Worm (Caenorhabditis elegans): ENCODE results near the gene Y116F11A.1.

DNA sequence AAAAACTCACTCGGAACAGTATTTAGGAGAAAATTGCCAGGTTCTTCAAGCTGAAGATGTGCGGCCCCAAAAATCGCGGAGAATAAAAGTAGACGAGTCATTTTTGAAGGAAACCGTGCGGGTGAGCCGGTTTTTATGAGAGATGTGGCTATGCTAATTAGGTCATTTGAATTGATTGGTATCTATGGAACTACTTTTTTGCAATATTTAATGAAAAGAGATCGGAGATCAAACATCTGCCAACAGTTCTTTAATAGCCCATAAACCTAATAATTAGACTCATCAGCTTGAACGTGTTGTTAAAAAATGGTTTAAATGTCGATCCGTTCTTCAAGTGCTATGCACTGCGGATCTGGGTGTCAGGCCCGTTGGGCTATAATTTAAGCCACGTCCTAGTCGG, 15.0 kb upstream of the Y116F11A.1 start, which contains the start of gene Y43F8C.16:
- TF ChIP-seq pha-4 (tag; optimal IDR thresholded peaks at IDR 0.05) (no peak), fos-1 (tag; optimal IDR thresholded peaks at IDR 0.05) (no peak), nhr-11 (tag; optimal IDR thresholded peaks at IDR 0.05) (no peak), nhr-43 (tag; optimal IDR thresholded peaks at IDR 0.05; ENCODE audit: poor library complexity, severe bottlenecking) (no peak), sea-2 (GFP tag; optimal IDR thresholded peaks at IDR 0.05) (no peak), tbx-2 (tag; optimal IDR thresholded peaks at IDR 0.05) (no peak)
